Worm (Caenorhabditis elegans) whole organism, early embryonic: Measurements from ENCODE around the gene soc-2.

Source experiments
- ama-1 ChIP-seq: fragments of 150-350 bp; optimal IDR thresholded peaks from 2 replicates; lab custom pipeline; 2014
- ets-7 ChIP-seq: sonication (generic microtip); optimal IDR thresholded peaks from 2 replicates; lab custom pipeline; 2016; ENCODE audit warnings: missing genotype, missing genetic modification characterization, missing compliant biosample characterization
- flt-1 ChIP-seq: fragments of 200-800 bp; sonication (Bioruptor generic); IDR thresholded peaks from 2 replicates; pipeline ENCODE4 v1.3.6; 2022; ENCODE audit warnings: missing genetic modification characterization, missing compliant biosample characterization
- sea-1 ChIP-seq: fragments of 200-800 bp; sonication (Bioruptor generic); conservative IDR thresholded peaks from 2 replicates; pipeline ENCODE4 v1.3.6; 2022; ENCODE audit warnings: missing genetic modification characterization, missing compliant biosample characterization
- tbx-11 ChIP-seq: fragments of 200-800 bp; sonication (Bioruptor generic); IDR thresholded peaks from 2 replicates; pipeline ENCODE4 v1.3.6; 2022; ENCODE audit warnings: missing genetic modification characterization, missing compliant biosample characterization
- tra-4 ChIP-seq: sonication (generic microtip); optimal IDR thresholded peaks from 2 replicates; lab custom pipeline; 2017; ENCODE audit warnings: missing genetic modification characterization, missing compliant biosample characterization

ce11 chrIV:5100145-5100544 is 52.1 kb downstream of the soc-2 start:
- TF ChIP-seq ama-1 (lab: Kevin White, UChicago) = no peak
- no peak for TF ChIP-seq ets-7 (tag; lab: Kevin White, UChicago)
- TF ChIP-seq tra-4 (tag; lab: Kevin White, UChicago) = no peak
- TF ChIP-seq sea-1 (GFP tag; lab: Robert Waterston, UW) = no peak
- TF ChIP-seq flt-1 = no peak
- TF ChIP-seq tbx-11 (GFP tag; lab: Robert Waterston, UW) = no peak
